Fruit fly (Drosophila melanogaster) whole organism, embryonic: ENCODE data around the gene mRpS31.

Experiments
- Abd-B ChIP-seq: fragments of 200-800 bp; sonication (Bioruptor generic); optimal IDR thresholded peaks from 2 replicates; lab custom pipeline; 2018; ENCODE audit warnings: missing biosample characterization, mild to moderate bottlenecking, missing genetic modification characterization, moderate library complexity
- B-H2 ChIP-seq: fragments of 200-800 bp; sonication (Bioruptor generic); optimal IDR thresholded peaks from 2 replicates; lab custom pipeline; 2018; ENCODE audit warnings: missing biosample characterization, mild to moderate bottlenecking, missing genetic modification characterization
- BtbVII ChIP-seq: fragments of 200-800 bp; sonication (Bioruptor generic); optimal IDR thresholded peaks from 3 replicates; lab custom pipeline; 2017; ENCODE audit warnings: missing biosample characterization, mild to moderate bottlenecking, missing genetic modification characterization
- CG11723 ChIP-seq: fragments of 200-800 bp; sonication (Bioruptor generic); optimal IDR thresholded peaks from 2 replicates; lab custom pipeline; 2017; ENCODE audit warnings: missing biosample characterization, mild to moderate bottlenecking, missing genetic modification characterization
- CG12236 ChIP-seq: fragments of 200-800 bp; sonication (Bioruptor generic); optimal IDR thresholded peaks from 2 replicates; lab custom pipeline; 2016; ENCODE audit warnings: missing biosample characterization, missing genetic modification characterization
- CG12391 ChIP-seq: fragments of 200-800 bp; sonication (Bioruptor generic); optimal IDR thresholded peaks from 3 replicates; lab custom pipeline; 2018; ENCODE audit warnings: missing biosample characterization, mild to moderate bottlenecking, missing genetic modification characterization, moderate library complexity
- CG1529 ChIP-seq: fragments of 200-800 bp; sonication (Bioruptor generic); optimal IDR thresholded peaks from 3 replicates; lab custom pipeline; 2018; ENCODE audit warnings: missing biosample characterization, missing genetic modification characterization
- CG16813 ChIP-seq: fragments of 200-800 bp; sonication (Bioruptor generic); IDR thresholded peaks from 3 replicates; pipeline ENCODE4 v1.3.6; 2022; ENCODE audit warnings: missing biosample characterization, missing genetic modification characterization; ENCODE audit not compliant: partially characterized antibody
- CG17186 ChIP-seq: fragments of 200-800 bp; sonication (Bioruptor generic); optimal IDR thresholded peaks from 3 replicates; lab custom pipeline; 2017; ENCODE audit warnings: missing biosample characterization, missing genetic modification reagents, missing genetic modification characterization
- CG18476 ChIP-seq: fragments of 200-800 bp; sonication (Bioruptor generic); optimal IDR thresholded peaks from 2 replicates; lab custom pipeline; 2016; ENCODE audit warnings: missing biosample characterization, mild to moderate bottlenecking, missing genetic modification characterization
- CG2116 ChIP-seq: fragments of 200-800 bp; sonication (Bioruptor generic); optimal IDR thresholded peaks from 3 replicates; lab custom pipeline; 2018; ENCODE audit warnings: missing biosample characterization, mild to moderate bottlenecking, missing genetic modification characterization
- CG2712 ChIP-seq: fragments of 200-800 bp; optimal IDR thresholded peaks from 3 replicates; lab custom pipeline; 2019; ENCODE audit warnings: missing biosample characterization, mild to moderate bottlenecking, missing genetic modification characterization, moderate library complexity
- CG2875 ChIP-seq: fragments of 200-800 bp; sonication (Bioruptor generic); optimal IDR thresholded peaks from 2 replicates; lab custom pipeline; 2017; ENCODE audit warnings: missing biosample characterization, mild to moderate bottlenecking, missing genetic modification characterization, missing genetic modification reagents
- CG30431 ChIP-seq: fragments of 200-800 bp; sonication (Bioruptor generic); optimal IDR thresholded peaks from 2 replicates; lab custom pipeline; 2017; ENCODE audit warnings: missing biosample characterization, missing genetic modification characterization
- CG33557 ChIP-seq: fragments of 200-800 bp; sonication (Bioruptor generic); optimal IDR thresholded peaks from 2 replicates; lab custom pipeline; 2019; ENCODE audit warnings: missing biosample characterization, mild to moderate bottlenecking, missing genetic modification characterization, moderate library complexity
- CG3847 ChIP-seq: fragments of 200-800 bp; sonication (Bioruptor generic); IDR thresholded peaks from 2 replicates; pipeline ENCODE4 v1.3.6; 2022; ENCODE audit warnings: missing biosample characterization, missing genetic modification characterization
- CG5245 ChIP-seq: fragments of 200-800 bp; sonication (Bioruptor generic); optimal IDR thresholded peaks from 3 replicates; lab custom pipeline; 2016; ENCODE audit warnings: missing biosample characterization, missing genetic modification characterization
- CG7271 ChIP-seq: fragments of 200-800 bp; sonication (Bioruptor generic); optimal IDR thresholded peaks from 2 replicates; lab custom pipeline; 2018; ENCODE audit warnings: missing biosample characterization, mild to moderate bottlenecking, missing genetic modification characterization, moderate library complexity
- CG8388 ChIP-seq: fragments of 200-800 bp; sonication (Bioruptor generic); optimal IDR thresholded peaks from 2 replicates; lab custom pipeline; 2019; ENCODE audit warnings: missing biosample characterization, mild to moderate bottlenecking, missing genetic modification characterization, moderate library complexity
- CG9817 ChIP-seq: fragments of 200-800 bp; sonication (Bioruptor generic); optimal IDR thresholded peaks from 2 replicates; lab custom pipeline; 2018; ENCODE audit warnings: missing biosample characterization, mild to moderate bottlenecking, missing genetic modification characterization, moderate library complexity
- CTCF ChIP-seq: fragments of 200-800 bp; sonication (Bioruptor generic); optimal IDR thresholded peaks from 2 replicates; lab custom pipeline; 2017; ENCODE audit warnings: missing biosample characterization, mild to moderate bottlenecking, missing genetic modification characterization, moderate library complexity
- CrebB ChIP-seq: fragments of 200-800 bp; sonication (Bioruptor generic); optimal IDR thresholded peaks from 3 replicates; lab custom pipeline; 2018; ENCODE audit warnings: missing biosample characterization, mild to moderate bottlenecking, missing genetic modification characterization
- Dad ChIP-seq: fragments of 200-800 bp; sonication (Bioruptor generic); optimal IDR thresholded peaks from 3 replicates; lab custom pipeline; 2016; ENCODE audit warnings: missing biosample characterization, missing genetic modification characterization
- Gug ChIP-seq: fragments of 200-800 bp; sonication (Bioruptor generic); IDR thresholded peaks from 4 replicates; pipeline ENCODE4 v1.3.6; 2022; ENCODE audit warnings: missing biosample characterization, missing genetic modification characterization
- H2.0 ChIP-seq: fragments of 200-800 bp; sonication (Bioruptor generic); IDR thresholded peaks from 2 replicates; pipeline ENCODE4 v1.3.6; 2022; ENCODE audit warnings: missing biosample characterization, missing genetic modification characterization
- Med ChIP-seq: fragments of 200-800 bp; sonication (Bioruptor generic); peaks from one replicate; lab custom pipeline; 2016; ENCODE audit warnings: missing biosample characterization, missing genetic modification characterization, mild to moderate bottlenecking, inconsistent platforms, moderate library complexity
- NC2β ChIP-seq: fragments of 200-800 bp; sonication (Bioruptor generic); optimal IDR thresholded peaks from 2 replicates; lab custom pipeline; 2016; ENCODE audit warnings: missing biosample characterization, missing genetic modification characterization
- NFAT ChIP-seq: fragments of 200-800 bp; sonication (Bioruptor generic); IDR thresholded peaks from 2 replicates; pipeline ENCODE4 v1.3.6; 2022; ENCODE audit warnings: missing biosample characterization, missing genetic modification characterization
- PHDP ChIP-seq: fragments of 200-800 bp; sonication (Bioruptor generic); optimal IDR thresholded peaks from 3 replicates; lab custom pipeline; 2018; ENCODE audit warnings: missing biosample characterization, mild to moderate bottlenecking, missing genetic modification characterization, moderate library complexity
- Pdp1 ChIP-seq, 2 experiments: fragments of 200-800 bp; sonication (Bioruptor generic); optimal IDR thresholded peaks; 3 replicates each; lab custom pipeline; 2016; ENCODE audit warnings: missing biosample characterization in 2 of 2, missing genetic modification characterization in 2 of 2, mild to moderate bottlenecking in 1 of 2, moderate library complexity in 1 of 2
- Ptx1 ChIP-seq: fragments of 200-800 bp; sonication (Bioruptor generic); IDR thresholded peaks from 2 replicates; pipeline ENCODE4 v1.3.6; 2022; ENCODE audit warnings: missing biosample characterization, missing genetic modification characterization
- Rfx ChIP-seq: fragments of 200-800 bp; sonication (Bioruptor generic); IDR thresholded peaks from 2 replicates; pipeline ENCODE4 v1.3.6; 2022; ENCODE audit warnings: missing biosample characterization, missing genetic modification characterization
- Sox102F ChIP-seq: fragments of 200-800 bp; sonication (Bioruptor generic); optimal IDR thresholded peaks from 2 replicates; lab custom pipeline; 2018; ENCODE audit warnings: missing biosample characterization, mild to moderate bottlenecking, missing genetic modification characterization, moderate library complexity
- Tbp ChIP-seq: fragments of >200 bp; optimal IDR thresholded peaks from 2 replicates; lab custom pipeline; 2018; ENCODE audit warnings: missing biosample characterization, missing genetic modification characterization
- ash1 ChIP-seq: fragments of 200-800 bp; sonication (Bioruptor generic); optimal IDR thresholded peaks from 2 replicates; lab custom pipeline; 2018; ENCODE audit warnings: missing biosample characterization, mild to moderate bottlenecking, missing genetic modification characterization
- cas ChIP-seq: fragments of 200-800 bp; sonication (Bioruptor generic); IDR thresholded peaks from 2 replicates; pipeline ENCODE4 v1.3.6; 2022; ENCODE audit warnings: missing biosample characterization, missing genetic modification characterization
- chm ChIP-seq: fragments of 200-800 bp; sonication (Bioruptor generic); IDR thresholded peaks from 2 replicates; pipeline ENCODE4 v1.3.6; 2022; ENCODE audit warnings: missing biosample characterization, missing genetic modification characterization
- dmrt99B ChIP-seq: fragments of 200-800 bp; sonication (Bioruptor generic); optimal IDR thresholded peaks from 2 replicates; lab custom pipeline; 2018; ENCODE audit warnings: missing biosample characterization, mild to moderate bottlenecking, missing genetic modification characterization, moderate library complexity
- en ChIP-seq: fragments of 200-800 bp; sonication (Bioruptor generic); optimal IDR thresholded peaks from 2 replicates; lab custom pipeline; 2016; ENCODE audit warnings: missing biosample characterization, missing genetic modification characterization
- eve ChIP-seq, 2 experiments: fragments of >200 bp; optimal IDR thresholded peaks; 2 replicates each; lab custom pipeline; 2017; ENCODE audit warnings: missing biosample characterization in 2 of 2, missing genetic modification characterization in 2 of 2
- gem ChIP-seq: fragments of 200-800 bp; sonication (Bioruptor generic); optimal IDR thresholded peaks from 2 replicates; lab custom pipeline; 2019; ENCODE audit warnings: missing biosample characterization, mild to moderate bottlenecking, missing genetic modification characterization, moderate library complexity
- jigr1 ChIP-seq: fragments of 200-800 bp; sonication (Bioruptor generic); IDR thresholded peaks from 3 replicates; pipeline ENCODE4 v1.3.6; 2022; ENCODE audit warnings: missing biosample characterization, missing genetic modification characterization
- ken ChIP-seq: fragments of 200-800 bp; sonication (Bioruptor generic); IDR thresholded peaks from 3 replicates; pipeline ENCODE4 v1.3.6; 2022; ENCODE audit warnings: missing biosample characterization, missing genetic modification characterization
- lilli ChIP-seq: fragments of 200-800 bp; sonication (Bioruptor generic); optimal IDR thresholded peaks from 3 replicates; lab custom pipeline; 2016; ENCODE audit warnings: missing biosample characterization, missing genetic modification characterization
- mam ChIP-seq: fragments of 200-800 bp; sonication (Bioruptor generic); optimal IDR thresholded peaks from 3 replicates; lab custom pipeline; 2016; ENCODE audit warnings: missing biosample characterization, missing genetic modification characterization
- nau ChIP-seq: fragments of 200-800 bp; sonication (Bioruptor generic); optimal IDR thresholded peaks from 3 replicates; lab custom pipeline; 2017; ENCODE audit warnings: missing biosample characterization, mild to moderate bottlenecking, missing genetic modification characterization, missing genetic modification reagents
- onecut ChIP-seq: fragments of 200-800 bp; sonication (Bioruptor generic); IDR thresholded peaks from 2 replicates; pipeline ENCODE4 v1.3.6; 2022; ENCODE audit warnings: missing biosample characterization, missing genetic modification characterization
- tap ChIP-seq: fragments of 200-800 bp; optimal IDR thresholded peaks from 3 replicates; lab custom pipeline; 2019; ENCODE audit warnings: missing biosample characterization, mild to moderate bottlenecking, missing genetic modification characterization, moderate library complexity
- tgo ChIP-seq: fragments of 200-800 bp; sonication (Bioruptor generic); IDR thresholded peaks from 3 replicates; pipeline ENCODE4 v1.3.6; 2022; ENCODE audit warnings: missing biosample characterization, missing genetic modification characterization
- zen ChIP-seq: fragments of 200-800 bp; sonication (Bioruptor generic); optimal IDR thresholded peaks from 3 replicates; lab custom pipeline; 2018; ENCODE audit warnings: missing biosample characterization, mild to moderate bottlenecking, missing genetic modification characterization, moderate library complexity

mRpS31 gene

DNA sequence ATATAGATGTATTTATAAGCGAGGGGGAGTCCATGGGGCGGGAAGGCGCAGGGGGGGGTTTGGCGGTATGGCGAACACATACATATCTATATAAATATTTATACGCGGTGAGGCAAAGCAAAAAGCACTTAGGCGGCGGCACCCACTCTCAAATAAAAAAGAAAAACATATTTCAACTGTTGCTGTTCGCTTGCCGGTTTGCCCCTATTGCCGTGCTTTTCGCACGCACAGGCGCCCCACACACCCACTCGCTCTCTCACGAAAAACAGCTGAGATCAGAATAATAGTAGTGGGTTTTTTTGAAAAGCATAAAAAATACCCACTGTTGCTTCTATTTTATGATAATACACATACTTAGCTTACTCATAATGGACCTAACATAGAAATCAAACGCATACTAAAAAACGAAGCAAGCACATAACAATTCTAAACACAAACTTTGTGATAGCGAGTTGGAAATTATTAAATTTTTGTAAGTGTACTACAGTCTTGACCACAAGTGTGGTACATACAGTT, 3.8 kb upstream of the mRpS31 start (continued):
- TF ChIP-seq chm (peak; percentile 32; the same call in 1 of the 2 replicates), Sox102F (peak; percentile 62), lilli (peak; percentile 91), ken (GFP tag; lab: Robert Waterston, UW) (no peak), jigr1 (GFP tag; lab: Robert Waterston, UW) (no peak), Pdp1 (GFP tag; optimal IDR thresholded peaks at IDR 0.05; lab: Kevin White, UChicago) (peak; percentile 73 to 78)

DNA sequence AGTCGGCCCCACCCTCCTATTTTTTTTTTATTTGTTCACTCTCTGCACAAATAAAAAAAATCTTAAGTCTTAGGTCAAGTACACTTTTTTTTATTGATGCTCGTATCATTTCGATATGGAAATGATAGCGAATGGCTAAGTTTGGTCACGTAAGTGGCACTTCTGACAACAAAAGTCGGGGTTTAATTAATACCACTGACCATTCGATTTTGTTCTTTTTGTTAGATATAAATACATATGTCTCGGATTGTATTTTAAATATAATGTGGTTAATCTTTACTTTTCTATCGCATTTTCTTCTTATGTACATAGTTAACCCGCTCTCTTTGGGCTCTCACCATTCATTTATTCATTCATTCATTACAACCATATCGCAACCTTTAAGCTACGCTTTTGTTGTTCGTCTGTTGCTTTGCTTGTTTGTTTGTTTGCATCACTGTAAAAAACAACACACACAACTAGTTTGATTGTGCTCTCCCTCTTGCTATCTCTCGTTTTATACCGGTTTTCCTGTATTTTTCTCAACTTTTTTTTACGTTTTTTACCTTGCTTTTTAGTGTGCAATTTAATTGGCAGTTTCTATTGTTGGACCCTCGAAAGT, 2.8 kb upstream of the mRpS31 start:
- TF ChIP-seq CG12236 (GFP tag; lab: Kevin White, UChicago) = no peak
- TF ChIP-seq tap = no peak
- no peak for TF ChIP-seq CG8388 (GFP tag; lab: Kevin White, UChicago)
- no peak for TF ChIP-seq PHDP (tag; lab: Kevin White, UChicago)
- TF ChIP-seq H2.0 (GFP tag; lab: Robert Waterston, UW) = no peak
- no peak for TF ChIP-seq cas (GFP tag; lab: Robert Waterston, UW)
- TF ChIP-seq CG1529 (GFP tag; lab: Kevin White, UChicago) = no peak
- 0 out of 2 replicates have a peak, but pooled peaks have one; percentile 14 for TF ChIP-seq Rfx (GFP tag; lab: Robert Waterston, UW)
- TF ChIP-seq CG18476 (GFP tag; lab: Kevin White, UChicago) = no peak
- TF ChIP-seq CG2875 (GFP tag; lab: Kevin White, UChicago) = no peak
- no peak for TF ChIP-seq Tbp (GFP tag; lab: Kevin White, UChicago)
- TF ChIP-seq NFAT (GFP tag; lab: Robert Waterston, UW) = no peak
- TF ChIP-seq Med (GFP tag; lab: Kevin White, UChicago) = peak; percentile 72
- no peak for TF ChIP-seq CG9817 (tag; lab: Kevin White, UChicago)
- TF ChIP-seq CrebB (tag; lab: Kevin White, UChicago) = no peak
- TF ChIP-seq tgo = no peak
- TF ChIP-seq CG30431 (GFP tag; lab: Kevin White, UChicago) = no peak
- no peak for TF ChIP-seq nau (GFP tag; lab: Kevin White, UChicago)
- TF ChIP-seq eve (GFP tag; optimal IDR thresholded peaks at IDR 0.05; lab: Kevin White, UChicago) = no peak
- no peak for TF ChIP-seq CG11723 (GFP tag; lab: Kevin White, UChicago)
- no peak for TF ChIP-seq CG17186 (GFP tag; lab: Kevin White, UChicago)
- no peak for TF ChIP-seq onecut (GFP tag; lab: Robert Waterston, UW)
- no peak for TF ChIP-seq Gug (GFP tag; lab: Robert Waterston, UW)
- TF ChIP-seq ash1 = no peak
- TF ChIP-seq gem (tag; lab: Kevin White, UChicago) = no peak
- TF ChIP-seq CG33557 = no peak
- TF ChIP-seq CG12391 (tag; lab: Kevin White, UChicago) = no peak
- TF ChIP-seq Abd-B (GFP tag; lab: Kevin White, UChicago) = no peak
- TF ChIP-seq NC2β = no peak
- no peak for TF ChIP-seq en
- no peak for TF ChIP-seq mam (GFP tag; lab: Kevin White, UChicago)
- TF ChIP-seq CG5245 (GFP tag; lab: Kevin White, UChicago) = no peak
- TF ChIP-seq CG2116 (GFP tag; lab: Kevin White, UChicago) = no peak
- TF ChIP-seq Ptx1 (GFP tag; lab: Robert Waterston, UW) = no peak
- no peak for TF ChIP-seq CTCF (GFP tag; lab: Kevin White, UChicago)
- no peak for TF ChIP-seq Dad (GFP tag; lab: Kevin White, UChicago)
- no peak for TF ChIP-seq CG16813 (GFP tag; lab: Robert Waterston, UW)
- TF ChIP-seq zen (tag; lab: Kevin White, UChicago) = no peak
- peak; percentile 61 for TF ChIP-seq BtbVII (GFP tag; lab: Kevin White, UChicago)
- no peak for TF ChIP-seq CG3847 (GFP tag; lab: Robert Waterston, UW)
- TF ChIP-seq CG2712 (tag; lab: Kevin White, UChicago) = no peak
- TF ChIP-seq Sox102F = peak; percentile 1
- TF ChIP-seq B-H2 (GFP tag; lab: Kevin White, UChicago) = peak; percentile 32
- TF ChIP-seq CG7271 (tag; lab: Kevin White, UChicago) = no peak
- TF ChIP-seq dmrt99B (tag; lab: Kevin White, UChicago) = peak; percentile 5
